Fruit fly (Drosophila melanogaster): ENCODE data around the gene Txl.

DNA sequence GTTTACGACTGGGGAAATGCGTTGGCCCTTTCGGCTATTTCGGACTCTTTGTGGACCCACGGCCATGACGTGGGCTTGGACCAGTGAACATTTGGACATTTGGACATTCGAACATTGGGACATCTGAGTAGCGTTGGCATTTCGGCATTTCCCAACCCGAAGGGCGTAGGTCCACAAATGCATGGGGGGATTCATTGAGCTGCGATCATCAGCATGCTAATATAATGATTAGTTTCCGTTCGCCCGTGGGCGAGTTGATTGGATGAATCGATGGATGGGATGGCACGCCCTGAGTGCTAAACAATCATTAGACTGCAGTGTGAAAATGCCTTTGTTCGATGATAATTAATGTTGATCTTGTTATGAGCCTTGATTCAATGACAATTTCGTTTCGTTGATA is 21.8 kb downstream of the Txl start:
- TF ChIP-seq CG8478 (optimal IDR thresholded peaks at IDR 0.05) (no peak), CTCF (optimal IDR thresholded peaks at IDR 0.05) (no peak)
